Fruit fly (Drosophila melanogaster) whole organism, prepupa: Measurements from ENCODE around the gene AdamTS-A.

Experiments used
- Blimp-1 ChIP-seq: fragments of 200-800 bp; sonication (Bioruptor generic); optimal IDR thresholded peaks from 3 replicates; lab custom pipeline; 2017; ENCODE audit warnings: missing biosample characterization, missing genetic modification characterization, mild to moderate bottlenecking, moderate library complexity, missing genetic modification reagents
- CG10669 ChIP-seq: fragments of 200-800 bp; sonication (Bioruptor generic); optimal IDR thresholded peaks from 3 replicates; lab custom pipeline; 2018; ENCODE audit warnings: missing biosample characterization, mild to moderate bottlenecking, missing genetic modification characterization, moderate library complexity
- CG11294 ChIP-seq: fragments of 200-800 bp; sonication (Bioruptor generic); IDR thresholded peaks from 2 replicates; pipeline ENCODE4 v1.3.6; 2022; ENCODE audit warnings: missing biosample characterization, missing genetic modification characterization
- CG11762 ChIP-seq: fragments of 200-800 bp; sonication (Bioruptor generic); optimal IDR thresholded peaks from 3 replicates; lab custom pipeline; 2016; ENCODE audit warnings: missing biosample characterization, missing genetic modification characterization; ENCODE audit not compliant: insufficient read depth
- CG11902 ChIP-seq: fragments of 200-800 bp; sonication (Bioruptor generic); optimal IDR thresholded peaks from 3 replicates; lab custom pipeline; 2016; ENCODE audit warnings: missing biosample characterization, missing genetic modification characterization
- CG15336 ChIP-seq: fragments of 200-800 bp; sonication (Bioruptor generic); IDR thresholded peaks from 2 replicates; pipeline ENCODE4 v1.3.6; 2022; ENCODE audit warnings: missing biosample characterization, missing genetic modification characterization
- CG31627 ChIP-seq: fragments of 200-800 bp; sonication (Bioruptor generic); optimal IDR thresholded peaks from 3 replicates; lab custom pipeline; 2016; ENCODE audit warnings: missing biosample characterization, missing genetic modification characterization
- CG32006 ChIP-seq: fragments of 200-800 bp; sonication (Bioruptor generic); optimal IDR thresholded peaks from 3 replicates; lab custom pipeline; 2017; ENCODE audit warnings: missing biosample characterization, mild to moderate bottlenecking, missing genetic modification characterization
- CG3919 ChIP-seq: fragments of 200-800 bp; sonication (Bioruptor generic); optimal IDR thresholded peaks from 3 replicates; lab custom pipeline; 2016; ENCODE audit warnings: missing biosample characterization, missing genetic modification characterization
- CG6163 ChIP-seq: fragments of 200-800 bp; sonication (Bioruptor generic); IDR thresholded peaks from 3 replicates; pipeline ENCODE4 v1.3.6; 2022; ENCODE audit warnings: missing biosample characterization, missing genetic modification characterization
- CG6276 ChIP-seq: fragments of 200-800 bp; sonication (Bioruptor generic); optimal IDR thresholded peaks from 2 replicates; lab custom pipeline; 2017; ENCODE audit warnings: missing biosample characterization, mild to moderate bottlenecking, missing genetic modification characterization
- CG6792 ChIP-seq: fragments of 200-800 bp; sonication (Bioruptor generic); optimal IDR thresholded peaks from 3 replicates; lab custom pipeline; 2016; ENCODE audit warnings: missing biosample characterization, missing genetic modification characterization
- CG6854 ChIP-seq: fragments of 200-800 bp; sonication (Bioruptor generic); optimal IDR thresholded peaks from 2 replicates; lab custom pipeline; 2017; ENCODE audit warnings: missing biosample characterization, mild to moderate bottlenecking, missing genetic modification characterization
- CG7368 ChIP-seq: fragments of 200-800 bp; sonication (Bioruptor generic); optimal IDR thresholded peaks from 3 replicates; lab custom pipeline; 2016; ENCODE audit warnings: missing biosample characterization, missing genetic modification characterization
- CG8119 ChIP-seq: fragments of 200-800 bp; sonication (Bioruptor generic); IDR thresholded peaks from 3 replicates; pipeline ENCODE4 v1.3.6; 2022; ENCODE audit warnings: missing biosample characterization, missing genetic modification characterization
- CG8319 ChIP-seq: fragments of 200-800 bp; sonication (Bioruptor generic); optimal IDR thresholded peaks from 3 replicates; lab custom pipeline; 2016; ENCODE audit warnings: missing biosample characterization, missing genetic modification characterization
- CG8632 ChIP-seq: fragments of 200-800 bp; sonication (Bioruptor generic); optimal IDR thresholded peaks from 3 replicates; lab custom pipeline; 2016; ENCODE audit warnings: missing biosample characterization, missing genetic modification characterization
- CG9139 ChIP-seq: fragments of 200-800 bp; sonication (Bioruptor generic); optimal IDR thresholded peaks from 3 replicates; lab custom pipeline; 2017; ENCODE audit warnings: missing biosample characterization, mild to moderate bottlenecking, missing genetic modification characterization
- Eip75B ChIP-seq: fragments of 200-800 bp; sonication (Bioruptor generic); optimal IDR thresholded peaks from 3 replicates; lab custom pipeline; 2016; ENCODE audit warnings: missing biosample characterization, missing genetic modification characterization
- Eip78C ChIP-seq: fragments of 200-800 bp; sonication (Bioruptor generic); peaks from one replicate; lab custom pipeline; 2016; ENCODE audit warnings: missing biosample characterization, missing genetic modification characterization
- Eip93F ChIP-seq: fragments of 200-800 bp; sonication (Bioruptor generic); optimal IDR thresholded peaks from 2 replicates; lab custom pipeline; 2016; ENCODE audit warnings: missing biosample characterization, mild to moderate bottlenecking, missing genetic modification characterization
- Ets21C ChIP-seq: fragments of 200-800 bp; sonication (Bioruptor generic); optimal IDR thresholded peaks from 3 replicates; lab custom pipeline; 2016; ENCODE audit warnings: missing biosample characterization, missing genetic modification characterization
- Ets96B ChIP-seq: fragments of 200-800 bp; optimal IDR thresholded peaks from 2 replicates; lab custom pipeline; 2019; ENCODE audit warnings: missing biosample characterization, mild to moderate bottlenecking, missing genetic modification characterization, moderate library complexity
- Hr38 ChIP-seq: sonication (Bioruptor generic); optimal IDR thresholded peaks from 2 replicates; lab custom pipeline; 2016; ENCODE audit warnings: missing biosample characterization, missing genetic modification characterization
- Hr39 ChIP-seq: fragments of 200-800 bp; sonication (Bioruptor generic); optimal IDR thresholded peaks from 2 replicates; lab custom pipeline; 2016; ENCODE audit warnings: missing biosample characterization, missing genetic modification characterization
- Hr4 ChIP-seq: fragments of 200-800 bp; sonication (Bioruptor generic); optimal IDR thresholded peaks from 3 replicates; lab custom pipeline; 2016; ENCODE audit warnings: missing biosample characterization, missing genetic modification characterization
- Lpt ChIP-seq: fragments of 200-800 bp; sonication (Bioruptor generic); optimal IDR thresholded peaks from 3 replicates; lab custom pipeline; 2016; ENCODE audit warnings: missing biosample characterization, missing genetic modification characterization
- Met ChIP-seq: fragments of 200-800 bp; sonication (Bioruptor generic); optimal IDR thresholded peaks from 3 replicates; lab custom pipeline; 2016; ENCODE audit warnings: missing biosample characterization, missing genetic modification characterization
- OdsH ChIP-seq: fragments of 200-800 bp; sonication (Bioruptor generic); optimal IDR thresholded peaks from 3 replicates; lab custom pipeline; 2016; ENCODE audit warnings: missing biosample characterization, missing genetic modification characterization
- Sox102F ChIP-seq: fragments of 200-800 bp; sonication (Bioruptor generic); optimal IDR thresholded peaks from 2 replicates; lab custom pipeline; 2016; ENCODE audit warnings: missing biosample characterization, mild to moderate bottlenecking, missing genetic modification characterization
- Sox14 ChIP-seq: fragments of 200-800 bp; sonication (Bioruptor generic); optimal IDR thresholded peaks from 3 replicates; lab custom pipeline; 2016; ENCODE audit warnings: missing biosample characterization, missing genetic modification characterization
- Sox15 ChIP-seq: fragments of 200-800 bp; sonication (Bioruptor generic); optimal IDR thresholded peaks from 3 replicates; lab custom pipeline; 2016; ENCODE audit warnings: missing biosample characterization, missing genetic modification characterization
- achi ChIP-seq: fragments of 200-800 bp; sonication (Bioruptor generic); optimal IDR thresholded peaks from 3 replicates; lab custom pipeline; 2016; ENCODE audit warnings: missing biosample characterization, missing genetic modification characterization
- cyc ChIP-seq: fragments of 200-800 bp; sonication (Bioruptor generic); optimal IDR thresholded peaks from 3 replicates; lab custom pipeline; 2016; ENCODE audit warnings: missing biosample characterization, missing genetic modification characterization
- dac ChIP-seq: fragments of 200-800 bp; sonication (Bioruptor generic); optimal IDR thresholded peaks from 2 replicates; lab custom pipeline; 2017; ENCODE audit warnings: missing biosample characterization, mild to moderate bottlenecking, missing genetic modification characterization
- dsx ChIP-seq: fragments of 200-800 bp; optimal IDR thresholded peaks from 3 replicates; lab custom pipeline; 2019; ENCODE audit warnings: missing biosample characterization, mild to moderate bottlenecking, missing genetic modification characterization, moderate library complexity; ENCODE audit not compliant: poor library complexity, severe bottlenecking
- eg ChIP-seq: fragments of 200-800 bp; sonication (Bioruptor generic); IDR thresholded peaks from 3 replicates; pipeline ENCODE4 v1.3.6; 2022; ENCODE audit warnings: missing biosample characterization, missing genetic modification characterization
- esn ChIP-seq: fragments of 200-800 bp; sonication (Bioruptor generic); optimal IDR thresholded peaks from 2 replicates; lab custom pipeline; 2016; ENCODE audit warnings: missing biosample characterization, mild to moderate bottlenecking, missing genetic modification characterization, moderate library complexity
- fd59A ChIP-seq: fragments of 200-800 bp; sonication (Bioruptor generic); optimal IDR thresholded peaks from 2 replicates; lab custom pipeline; 2017; ENCODE audit warnings: missing biosample characterization, mild to moderate bottlenecking, missing genetic modification characterization, missing genetic modification reagents
- fd85E ChIP-seq: fragments of 200-800 bp; sonication (Bioruptor generic); optimal IDR thresholded peaks from 3 replicates; lab custom pipeline; 2016; ENCODE audit warnings: missing biosample characterization, missing genetic modification characterization
- fkh ChIP-seq: fragments of 200-800 bp; sonication (Bioruptor generic); optimal IDR thresholded peaks from 3 replicates; lab custom pipeline; 2017; ENCODE audit warnings: missing biosample characterization, mild to moderate bottlenecking, missing genetic modification characterization, moderate library complexity
- lz ChIP-seq: fragments of 200-800 bp; sonication (Bioruptor generic); optimal IDR thresholded peaks from 3 replicates; lab custom pipeline; 2016; ENCODE audit warnings: missing biosample characterization, missing genetic modification characterization
- net ChIP-seq: fragments of 200-800 bp; sonication (Bioruptor generic); optimal IDR thresholded peaks from 3 replicates; lab custom pipeline; 2016; ENCODE audit warnings: missing biosample characterization, missing genetic modification characterization
- pdm3 ChIP-seq: fragments of 200-800 bp; sonication (Bioruptor generic); optimal IDR thresholded peaks from 3 replicates; lab custom pipeline; 2016; ENCODE audit warnings: missing biosample characterization, missing genetic modification characterization
- salr ChIP-seq, 2 experiments: fragments of 200-800 bp; sonication (Bioruptor generic); optimal IDR thresholded peaks; 3 replicates each; lab custom pipeline; 2016 to 2018; ENCODE audit warnings: missing biosample characterization in 2 of 2, missing genetic modification characterization in 2 of 2, mild to moderate bottlenecking in 1 of 2
- ss ChIP-seq, 2 experiments: fragments of 200-800 bp; sonication (Bioruptor generic); optimal IDR thresholded peaks; 2 replicates in 1 of 2; 3 replicates in 1 of 2; lab custom pipeline; 2017 to 2018; ENCODE audit warnings: mild to moderate bottlenecking in 2 of 2, missing biosample characterization in 2 of 2, missing genetic modification characterization in 2 of 2, moderate library complexity in 1 of 2
- svp ChIP-seq: fragments of 200-800 bp; sonication (Bioruptor generic); peaks from one replicate; lab custom pipeline; 2016; ENCODE audit warnings: missing biosample characterization, missing genetic modification characterization
- topi ChIP-seq: fragments of 200-800 bp; sonication (Bioruptor generic); optimal IDR thresholded peaks from 3 replicates; lab custom pipeline; 2016; ENCODE audit warnings: missing biosample characterization, missing genetic modification characterization
- vri ChIP-seq: fragments of 200-800 bp; sonication (Bioruptor generic); optimal IDR thresholded peaks from 3 replicates; lab custom pipeline; 2016; ENCODE audit warnings: missing biosample characterization, mild to moderate bottlenecking, missing genetic modification characterization

The AdamTS-A gene

DNA sequence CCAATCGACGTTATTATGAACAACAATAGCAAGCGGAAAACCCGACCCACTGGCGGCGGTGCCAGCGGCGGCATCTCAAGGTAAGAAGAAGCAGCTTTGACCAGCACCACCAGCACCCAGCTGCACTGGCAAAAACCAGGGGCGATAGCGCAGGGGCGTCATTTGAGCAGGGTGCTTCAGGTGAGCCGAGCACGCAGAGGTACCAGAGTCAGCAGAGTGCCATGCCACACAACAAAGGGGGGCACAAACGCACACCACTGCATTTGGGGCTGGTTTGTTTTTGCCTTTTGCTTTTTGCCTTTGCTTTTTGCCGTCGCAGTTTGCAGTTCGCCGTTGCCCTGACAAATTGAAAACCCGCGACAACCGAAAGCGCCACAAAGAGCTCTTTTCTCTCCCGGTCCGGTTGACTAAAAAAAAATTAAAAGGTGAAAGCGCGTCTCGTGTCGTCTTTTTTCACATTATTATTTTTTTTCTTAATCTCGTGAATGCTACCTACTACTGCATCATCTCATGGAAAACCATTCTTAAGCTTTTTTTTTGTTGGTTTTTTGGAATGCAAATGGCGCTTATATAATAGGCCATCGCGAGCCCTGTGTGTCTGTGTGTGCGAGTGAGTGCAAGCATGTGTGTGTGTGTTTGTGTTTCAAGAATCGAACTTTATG is 66.8 kb downstream of the AdamTS-A start (continued):
- TF ChIP-seq vri (GFP tag; lab: Kevin White, UChicago): peak; percentile 62

DNA sequence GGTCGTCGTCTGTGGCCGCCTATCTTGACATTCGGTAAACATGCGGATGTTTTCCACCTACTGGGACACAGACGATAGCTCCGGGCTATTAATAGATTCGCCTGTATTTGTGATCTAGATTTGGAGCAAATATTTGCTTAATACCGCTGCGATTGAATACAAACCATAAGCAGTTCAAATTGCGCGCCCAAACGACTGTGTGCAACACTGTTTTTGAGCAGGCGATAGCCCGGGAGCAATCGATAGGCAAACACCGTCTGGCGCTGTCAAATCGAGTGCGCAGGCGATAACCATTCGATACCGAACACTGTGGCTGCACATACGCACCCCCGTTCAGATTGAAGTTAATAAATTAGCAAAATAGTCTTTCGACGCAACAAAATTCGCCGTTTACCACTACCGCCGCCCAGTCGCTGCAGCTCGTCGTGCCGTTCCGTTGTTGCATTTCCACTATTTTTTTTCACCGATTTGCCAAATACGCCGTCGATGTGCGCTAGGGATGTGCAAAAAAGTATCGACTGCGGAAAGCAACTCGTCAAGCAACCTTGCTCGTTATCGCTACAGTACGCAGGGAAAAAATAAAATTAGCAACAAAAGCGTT is 67.8 kb downstream of the AdamTS-A start, which contains the start of gene Atx2:
Atx2 (plus strand) TSS at position 293 of the 601 bp plus-strand sequence.
- TF ChIP-seq CG9139 (no peak), ss (GFP tag; optimal IDR thresholded peaks at IDR 0.05; lab: Kevin White, UChicago) (no peak), CG15336 (no peak), Sox15 (GFP tag; lab: Kevin White, UChicago) (no peak), Ets21C (GFP tag; lab: Kevin White, UChicago) (peak; percentile 3), Lpt (no peak), CG3919 (GFP tag; lab: Kevin White, UChicago) (peak; percentile 1), lz (peak; percentile 38), Eip75B (GFP tag; lab: Kevin White, UChicago) (peak; percentile 15), topi (GFP tag; lab: Kevin White, UChicago) (peak; percentile 18), CG11762 (GFP tag; lab: Kevin White, UChicago) (no peak), CG8319 (no peak), fd59A (GFP tag; lab: Kevin White, UChicago) (no peak), CG8632 (no peak), Eip93F (GFP tag; lab: Kevin White, UChicago) (no peak), fd85E (no peak), salr (GFP tag; optimal IDR thresholded peaks at IDR 0.05; lab: Kevin White, UChicago) (no peak), OdsH (GFP tag; lab: Kevin White, UChicago) (peak; percentile 32), CG11902 (GFP tag; lab: Kevin White, UChicago) (no peak), dac (no peak), CG6276 (GFP tag; lab: Kevin White, UChicago) (no peak), CG10669 (no peak), CG32006 (GFP tag; lab: Kevin White, UChicago) (no peak), Sox102F (GFP tag; lab: Kevin White, UChicago) (no peak), Met (GFP tag; lab: Kevin White, UChicago) (peak; percentile 2), CG6854 (GFP tag; lab: Kevin White, UChicago) (no peak), svp (GFP tag; lab: Kevin White, UChicago) (peak; percentile 63), Eip78C (GFP tag; lab: Kevin White, UChicago) (peak; percentile 79), Sox14 (peak; percentile 33), cyc (GFP tag; lab: Kevin White, UChicago) (peak; percentile 18), esn (GFP tag; lab: Kevin White, UChicago) (peak; percentile 36), CG6163 (GFP tag; lab: Robert Waterston, UW) (no peak), CG31627 (GFP tag; lab: Kevin White, UChicago) (peak; percentile 27), achi (GFP tag; lab: Kevin White, UChicago) (peak; percentile 22), Hr39 (GFP tag; lab: Kevin White, UChicago) (peak; percentile 40), net (GFP tag; lab: Kevin White, UChicago) (no peak), dsx (no peak), Blimp-1 (GFP tag; lab: Kevin White, UChicago) (no peak), pdm3 (peak; percentile 15), Hr4 (no peak), Ets96B (tag; lab: Kevin White, UChicago) (no peak), vri (GFP tag; lab: Kevin White, UChicago) (no peak), fkh (GFP tag; lab: Kevin White, UChicago) (peak; percentile 59), eg (GFP tag; lab: Robert Waterston, UW) (no peak), CG8119 (GFP tag; lab: Robert Waterston, UW) (no peak), CG7368 (GFP tag; lab: Kevin White, UChicago) (peak; percentile 13), CG6792 (GFP tag; lab: Kevin White, UChicago) (peak; percentile 5), Hr38 (no peak), CG11294 (GFP tag; lab: Robert Waterston, UW) (no peak)
